Worm (Caenorhabditis elegans): Measurements from ENCODE around the gene vit-4.

Gene vit-4

DNA sequence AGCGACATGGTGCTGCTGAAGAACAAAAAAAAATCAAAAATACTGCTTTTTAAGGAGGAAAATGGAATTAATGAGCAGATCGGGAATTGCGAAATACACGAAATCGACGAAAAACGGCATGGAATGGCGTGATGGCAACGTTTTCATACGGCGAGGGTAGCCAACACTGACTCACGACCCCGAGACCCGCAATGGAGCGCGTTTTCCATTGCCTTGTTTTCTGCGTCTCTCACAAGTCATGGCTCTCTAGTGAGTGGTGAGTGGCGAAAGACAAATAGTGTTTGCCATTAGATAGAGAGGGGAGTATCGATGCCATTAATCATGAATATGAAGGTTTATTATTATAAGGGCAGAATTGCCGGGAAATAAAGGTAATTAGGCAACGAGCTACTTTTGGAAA, 42.0 kb upstream of the vit-4 start, which contains the start of gene C18B2.4 (continued):
- TF ChIP-seq ceh-28 (tag; optimal IDR thresholded peaks at IDR 0.05) (peak; percentile 38), nhr-76 (tag; optimal IDR thresholded peaks at IDR 0.05) (no peak), aly-2 (tag; optimal IDR thresholded peaks at IDR 0.05) (no peak), mml-1 (tag; optimal IDR thresholded peaks at IDR 0.05) (no peak), pqm-1 (tag; optimal IDR thresholded peaks at IDR 0.05) (peak; percentile 74), ztf-11 (tag; optimal IDR thresholded peaks at IDR 0.05) (no peak), ceh-82 (tag; optimal IDR thresholded peaks at IDR 0.05) (no peak), jun-1 (tag; optimal IDR thresholded peaks at IDR 0.05) (peak; percentile 83), daf-12 (tag; optimal IDR thresholded peaks at IDR 0.05) (no peak), unc-62 (GFP tag; optimal IDR thresholded peaks at IDR 0.05) (no peak), sea-2 (GFP tag; optimal IDR thresholded peaks at IDR 0.05) (no peak), lsy-12 (tag; optimal IDR thresholded peaks at IDR 0.05) (peak; percentile 54), egl-27 (tag; optimal IDR thresholded peaks at IDR 0.05) (peak; percentile 24)

- no peak for TF ChIP-seq tbx-2 (tag; optimal IDR thresholded peaks at IDR 0.05)
- TF ChIP-seq egl-5 (tag; optimal IDR thresholded peaks at IDR 0.05) = no peak
- no peak for TF ChIP-seq egl-27 (tag; optimal IDR thresholded peaks at IDR 0.05)
- no peak for TF ChIP-seq lin-15B (tag; optimal IDR thresholded peaks at IDR 0.05)
- no peak for TF ChIP-seq daf-12 (tag; optimal IDR thresholded peaks at IDR 0.05)
- no peak for TF ChIP-seq nhr-28 (tag; optimal IDR thresholded peaks at IDR 0.05)
- no peak for TF ChIP-seq ama-1 (optimal IDR thresholded peaks at IDR 0.05)
- TF ChIP-seq fkh-10 (GFP tag; optimal IDR thresholded peaks at IDR 0.05) = no peak
- no peak for TF ChIP-seq aly-2 (tag; optimal IDR thresholded peaks at IDR 0.05)
- no peak for TF ChIP-seq elt-2 (tag; optimal IDR thresholded peaks at IDR 0.05)
- TF ChIP-seq nhr-67 (tag; optimal IDR thresholded peaks at IDR 0.05) = no peak
Measured at ce11 chrX:3602622-3603021, 38.9 kb upstream of the vit-4 start.

DNA sequence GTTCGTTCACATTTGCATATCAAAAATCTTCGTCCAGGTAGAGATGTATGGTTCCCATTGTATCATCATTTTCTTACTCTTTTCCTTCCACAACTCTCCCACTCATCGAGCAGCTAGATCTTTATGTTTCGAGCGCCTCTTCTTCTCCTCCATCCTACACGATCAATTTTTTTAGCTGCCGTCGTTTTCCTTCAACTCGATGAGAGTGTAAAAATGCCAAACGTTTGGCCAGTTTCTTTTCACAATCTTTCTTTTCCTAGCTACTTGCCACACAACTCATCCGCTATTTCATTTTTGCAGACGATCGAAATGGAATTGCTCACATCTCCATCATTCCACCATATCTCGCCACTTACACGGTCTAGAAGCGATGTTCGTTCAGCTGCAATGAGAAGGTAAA, 37.8 kb upstream of the vit-4 start, which contains the start of gene C18B2.3:
Gene C18B2.3, plus strand, starts transcription at position 301 of the 400 bp plus-strand sequence.
- TF ChIP-seq ceh-9 (tag; optimal IDR thresholded peaks at IDR 0.05) = no peak
- TF ChIP-seq eor-1 (tag; optimal IDR thresholded peaks at IDR 0.05) = no peak
- no peak for TF ChIP-seq lsy-12 (tag; optimal IDR thresholded peaks at IDR 0.05)
- no peak for TF ChIP-seq daf-12 (tag; optimal IDR thresholded peaks at IDR 0.05)
- no peak for TF ChIP-seq unc-62 (GFP tag; optimal IDR thresholded peaks at IDR 0.05)
- TF ChIP-seq skn-1 (tag; optimal IDR thresholded peaks at IDR 0.05) = no peak
- TF ChIP-seq ceh-16 (tag; optimal IDR thresholded peaks at IDR 0.05) = no peak
- TF ChIP-seq pha-4 (tag; optimal IDR thresholded peaks at IDR 0.05) = no peak
- no peak for TF ChIP-seq zag-1 (tag; optimal IDR thresholded peaks at IDR 0.05)
- TF ChIP-seq jun-1 (tag; optimal IDR thresholded peaks at IDR 0.05) = no peak
- TF ChIP-seq egl-5 (tag; optimal IDR thresholded peaks at IDR 0.05) = no peak
- no peak for TF ChIP-seq nhr-76 (tag; optimal IDR thresholded peaks at IDR 0.05)
- no peak for TF ChIP-seq elt-3 (tag; optimal IDR thresholded peaks at IDR 0.05)
- no peak for TF ChIP-seq ceh-28 (tag; optimal IDR thresholded peaks at IDR 0.05)
- TF ChIP-seq nhr-67 (tag; optimal IDR thresholded peaks at IDR 0.05) = no peak
- no peak for TF ChIP-seq nhr-12 (tag; optimal IDR thresholded peaks at IDR 0.05)
- TF ChIP-seq elt-2 (tag; optimal IDR thresholded peaks at IDR 0.05) = no peak
- no peak for TF ChIP-seq nhr-77 (tag; optimal IDR thresholded peaks at IDR 0.05)

- no peak for TF ChIP-seq nhr-76 (tag; optimal IDR thresholded peaks at IDR 0.05)
- no peak for TF ChIP-seq elt-1 (tag; optimal IDR thresholded peaks at IDR 0.05)
- TF ChIP-seq ZK546.5 (tag; optimal IDR thresholded peaks at IDR 0.05) = no peak
- TF ChIP-seq elt-2 (tag; optimal IDR thresholded peaks at IDR 0.05) = peak; percentile 67
- TF ChIP-seq ceh-16 (tag; optimal IDR thresholded peaks at IDR 0.05) = no peak
- peak; percentile 32 for TF ChIP-seq pha-4 (tag; optimal IDR thresholded peaks at IDR 0.05)
- peak; percentile 69 for TF ChIP-seq pqm-1 (tag; optimal IDR thresholded peaks at IDR 0.05)
Measured at ce11 chrX:3600390-3600789, 36.6 kb upstream of the vit-4 start, which contains the start of gene cgr-1. cgr-1 (minus strand) TSS chrX:3600457.

DNA sequence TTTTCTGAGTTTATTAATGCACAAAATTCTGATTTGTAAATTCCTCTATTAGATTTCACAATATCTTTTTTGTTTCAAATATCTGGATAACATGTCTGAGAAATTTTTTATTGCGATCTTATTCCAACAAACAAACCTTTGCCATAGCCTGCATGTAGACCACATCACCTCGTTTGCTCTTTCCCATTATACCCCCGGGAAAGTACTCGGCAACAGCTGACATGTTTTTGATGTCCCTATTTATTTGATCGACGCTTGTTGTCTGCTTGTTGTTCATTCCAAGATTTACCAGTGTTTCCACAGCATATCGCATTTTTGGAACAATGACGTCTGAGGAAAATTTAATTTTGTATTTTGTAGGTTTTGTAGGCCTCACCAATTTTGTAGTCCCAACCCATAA, 36.1 kb upstream of the vit-4 start:
- TF ChIP-seq egl-5 (tag; optimal IDR thresholded peaks at IDR 0.05) = peak; percentile 94
- TF ChIP-seq lin-15B (tag; optimal IDR thresholded peaks at IDR 0.05) = no peak

ce11 chrX:3596967-3597366, 33.2 kb upstream of the vit-4 start:
- TF ChIP-seq ztf-4 (tag; optimal IDR thresholded peaks at IDR 0.05) (no peak), nhr-23 (tag; optimal IDR thresholded peaks at IDR 0.05) (peak; percentile 87)

Measured in whole organism, L3 larva.